Worm (Caenorhabditis elegans): ENCODE results near the gene Y54E2A.5.

DNA sequence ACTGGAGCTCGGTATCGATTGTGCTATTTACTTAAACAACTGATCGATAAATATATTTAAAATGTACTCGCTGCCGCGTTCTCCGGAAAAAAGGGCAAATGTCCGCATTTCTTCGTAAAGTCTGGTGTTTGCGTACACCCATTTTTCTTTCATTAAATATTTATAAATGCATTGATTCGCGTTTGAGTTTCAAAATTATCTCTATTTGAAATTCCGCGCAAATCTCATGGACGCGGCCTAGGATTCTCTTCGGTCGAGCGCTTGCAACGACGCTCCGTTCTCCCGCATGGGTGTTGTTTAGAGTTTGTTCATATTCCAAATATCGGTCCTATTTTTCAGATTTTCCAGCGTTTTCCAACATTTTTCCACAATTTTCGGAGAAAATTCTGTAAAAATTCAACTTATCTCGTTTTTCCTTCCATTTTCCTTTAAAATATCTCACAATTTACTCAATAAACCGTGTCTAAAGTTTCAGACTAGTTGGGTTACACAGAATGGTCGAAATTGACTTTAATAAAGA lies 37.4 kb upstream of the Y54E2A.5 start, which contains the start of gene eif-3.B:
- TF ChIP-seq nhr-11 (tag; optimal IDR thresholded peaks at IDR 0.05) (no peak), pqm-1 (tag; optimal IDR thresholded peaks at IDR 0.05) (peak; percentile 69), elt-2 (tag; optimal IDR thresholded peaks at IDR 0.05) (peak; percentile 56), hlh-15 (tag; optimal IDR thresholded peaks at IDR 0.05) (peak; percentile 15), ceh-9 (tag; optimal IDR thresholded peaks at IDR 0.05) (no peak), fkh-10 (GFP tag; optimal IDR thresholded peaks at IDR 0.05) (no peak), rnt-1 (tag; optimal IDR thresholded peaks at IDR 0.05) (peak; percentile 78), ztf-16 (tag; optimal IDR thresholded peaks at IDR 0.05) (peak; percentile 5)

All from whole organism, late embryonic.